Worm (Caenorhabditis elegans) whole organism, early embryonic: Measurements from ENCODE around the gene kcnl-4.

Experiments used
- B0310.2 ChIP-seq: sonication (generic microtip); optimal IDR thresholded peaks from 2 replicates; lab custom pipeline; 2016; ENCODE audit warnings: mild to moderate bottlenecking, missing genetic modification characterization, missing compliant biosample characterization
- ama-1 ChIP-seq: fragments of 150-350 bp; optimal IDR thresholded peaks from 2 replicates; lab custom pipeline; 2014
- ceh-13 ChIP-seq: fragments of 200-800 bp; sonication (Bioruptor generic); optimal IDR thresholded peaks from 2 replicates; lab custom pipeline; 2018; ENCODE audit warnings: mild to moderate bottlenecking, missing genetic modification characterization, missing compliant biosample characterization
- ets-7 ChIP-seq: sonication (generic microtip); optimal IDR thresholded peaks from 2 replicates; lab custom pipeline; 2016; ENCODE audit warnings: missing genotype, missing genetic modification characterization, missing compliant biosample characterization
- flt-1 ChIP-seq: fragments of 200-800 bp; sonication (Bioruptor generic); IDR thresholded peaks from 2 replicates; pipeline ENCODE4 v1.3.6; 2022; ENCODE audit warnings: missing genetic modification characterization, missing compliant biosample characterization
- hmg-4 ChIP-seq: fragments of 200-800 bp; sonication (Bioruptor generic); optimal IDR thresholded peaks from 2 replicates; lab custom pipeline; 2018; ENCODE audit warnings: mild to moderate bottlenecking, missing genetic modification characterization, missing compliant biosample characterization
- scrt-1 ChIP-seq: fragments of 200-800 bp; sonication (Bioruptor generic); IDR thresholded peaks from 2 replicates; pipeline ENCODE4 v1.3.6; 2022; ENCODE audit warnings: missing genetic modification characterization, missing compliant biosample characterization

- no peak for TF ChIP-seq ama-1 (lab: Kevin White, UChicago)
- no peak for TF ChIP-seq ets-7 (tag; lab: Kevin White, UChicago)
- TF ChIP-seq flt-1 (GFP tag; lab: Robert Waterston, UW) = no peak
- no peak for TF ChIP-seq B0310.2 (tag; lab: Kevin White, UChicago)
- no peak for TF ChIP-seq scrt-1
- TF ChIP-seq ceh-13 (GFP tag; lab: Kevin White, UChicago) = no peak
- TF ChIP-seq hmg-4 (GFP tag; lab: Kevin White, UChicago) = no peak
These were observed 1.5 kb downstream of the kcnl-4 start for ce11 chrV:14532374-14532773.
